Fruit fly (Drosophila melanogaster) whole organism: ENCODE measurements around the gene Chchd2.

Experiments used
- CG8478 ChIP-seq: fragments of >200 bp; optimal IDR thresholded peaks from 2 replicates; lab custom pipeline; 2018; ENCODE audit warnings: inconsistent platforms
- Dll ChIP-seq: fragments of >200 bp; optimal IDR thresholded peaks from 2 replicates; lab custom pipeline; 2017
- EcR ChIP-seq, 2 experiments: fragments of >200 bp; optimal IDR thresholded peaks; 2 replicates each; lab custom pipeline; 2017; ENCODE audit warnings: missing biosample characterization in 2 of 2, missing genetic modification characterization in 2 of 2, missing genetic modification reagents in 2 of 2
- pan ChIP-seq: fragments of >200 bp; optimal IDR thresholded peaks from 2 replicates; lab custom pipeline; 2017
- psq ChIP-seq: fragments of >200 bp; optimal IDR thresholded peaks from 2 replicates; lab custom pipeline; 2017
- usp ChIP-seq: fragments of >200 bp; optimal IDR thresholded peaks from 2 replicates; lab custom pipeline; 2017; ENCODE audit warnings: missing biosample characterization, missing genetic modification characterization, mixed read lengths

Chchd2 gene

dm6 chrX:17123545-17124203 is 25.1 kb upstream of the Chchd2 start:
- TF ChIP-seq CG8478 = no peak

DNA sequence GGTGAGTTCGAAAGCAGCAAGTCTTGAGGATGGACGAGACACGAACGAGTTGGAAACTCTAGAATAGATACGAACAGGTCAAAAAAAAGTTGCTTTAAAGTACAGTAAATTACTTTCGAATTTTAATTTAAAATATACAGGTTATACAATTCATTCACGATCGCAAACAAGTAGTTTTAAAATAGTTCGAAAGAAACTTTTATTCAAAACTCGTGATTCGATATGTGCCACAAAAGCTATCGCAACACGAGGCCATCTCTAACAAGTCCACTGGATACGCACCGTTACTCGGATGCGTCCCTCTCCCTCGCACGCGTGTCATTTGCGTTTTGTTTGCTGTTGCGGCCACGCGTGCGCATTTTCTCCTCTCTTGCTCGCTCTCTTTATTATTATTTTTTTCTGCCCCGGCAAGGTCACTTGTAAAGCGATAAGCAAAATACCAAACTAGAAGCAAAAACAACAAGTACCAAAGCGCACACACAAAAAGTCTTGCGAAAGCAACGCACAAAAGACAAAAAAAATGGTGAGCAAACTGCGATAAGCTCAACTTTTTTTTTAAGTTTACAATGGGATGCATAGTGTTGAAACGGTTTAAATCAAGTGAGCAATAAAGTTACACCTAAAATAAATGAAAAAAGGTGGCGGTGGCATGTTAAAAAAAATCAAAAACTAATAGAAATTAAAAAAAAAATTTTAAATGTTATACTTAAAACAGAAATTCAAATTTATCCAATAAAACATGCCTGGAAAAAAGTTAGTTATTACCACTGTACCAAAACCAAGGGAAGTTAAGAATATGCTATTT is 23.6 kb upstream of the Chchd2 start:
- TF ChIP-seq Dll (lab: Kevin White, UChicago) = no peak
- TF ChIP-seq psq = no peak
- no peak for TF ChIP-seq EcR (GFP tag; optimal IDR thresholded peaks at IDR 0.05; lab: Kevin White, UChicago)
- TF ChIP-seq CG8478 = no peak
- no peak for TF ChIP-seq pan (lab: Kevin White, UChicago)
- TF ChIP-seq usp (GFP tag; lab: Kevin White, UChicago) = no peak

- no peak for TF ChIP-seq CG8478
- TF ChIP-seq usp (GFP tag; lab: Kevin White, UChicago) = no peak
- TF ChIP-seq psq = no peak
- no peak for TF ChIP-seq Dll (lab: Kevin White, UChicago)
- no peak for TF ChIP-seq pan (lab: Kevin White, UChicago)
- TF ChIP-seq EcR (GFP tag; optimal IDR thresholded peaks at IDR 0.05; lab: Kevin White, UChicago) = no peak
Observed at dm6 chrX:17129733-17130466, 18.9 kb upstream of the Chchd2 start.

dm6 chrX:17132685-17133084 is 16.1 kb upstream of the Chchd2 start:
- no peak for TF ChIP-seq usp (GFP tag; lab: Kevin White, UChicago)
- no peak for TF ChIP-seq CG8478
- no peak for TF ChIP-seq pan (lab: Kevin White, UChicago)
- no peak for TF ChIP-seq psq
- TF ChIP-seq Dll (lab: Kevin White, UChicago) = no peak
- no peak for TF ChIP-seq EcR (GFP tag; optimal IDR thresholded peaks at IDR 0.05; lab: Kevin White, UChicago)

DNA sequence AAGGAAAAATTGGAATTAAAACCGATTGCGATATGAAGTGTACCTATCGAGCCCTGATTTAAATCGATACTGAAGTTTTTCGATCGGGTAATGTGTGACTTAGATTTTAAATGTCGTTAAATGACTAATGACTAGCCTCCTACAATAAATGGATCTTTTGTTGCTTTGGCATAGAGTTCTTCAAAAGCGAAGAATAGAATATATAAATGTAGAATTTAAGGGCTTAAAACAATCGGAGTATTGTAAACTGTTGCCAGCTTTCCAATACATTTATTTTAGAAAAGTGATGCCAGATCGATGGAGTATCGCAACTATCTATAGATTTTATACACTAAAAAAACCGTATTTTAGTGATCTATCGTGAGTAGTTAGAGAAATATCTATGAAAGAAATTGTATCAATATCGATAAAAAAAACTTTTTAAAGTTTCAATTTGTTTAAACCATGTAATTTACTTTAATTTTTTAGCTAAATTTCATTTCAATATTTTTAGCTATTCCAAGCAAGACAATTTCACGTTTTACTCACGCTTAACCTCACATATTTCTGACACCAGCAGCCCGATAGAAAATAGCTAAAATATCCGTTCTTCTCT is 5.8 kb upstream of the Chchd2 start, which contains the start of the genes mei-217 and mei-218:
Gene mei-217, minus strand, starts transcription at position 51 of the 595 bp plus-strand sequence.
Gene mei-218, minus strand, starts transcription at position 51 of the 595 bp plus-strand sequence.
- TF ChIP-seq psq = no peak
- no peak for TF ChIP-seq EcR (GFP tag; optimal IDR thresholded peaks at IDR 0.05; lab: Kevin White, UChicago)
- no peak for TF ChIP-seq usp (GFP tag; lab: Kevin White, UChicago)
- no peak for TF ChIP-seq Dll (lab: Kevin White, UChicago)
- TF ChIP-seq CG8478 = no peak
- no peak for TF ChIP-seq pan (lab: Kevin White, UChicago)

dm6 chrX:17146529-17146928 is 2.3 kb upstream of the Chchd2 start:
- TF ChIP-seq usp (GFP tag; lab: Kevin White, UChicago) (no peak), psq (no peak), CG8478 (no peak), EcR (GFP tag; optimal IDR thresholded peaks at IDR 0.05; lab: Kevin White, UChicago) (no peak), pan (lab: Kevin White, UChicago) (no peak), Dll (lab: Kevin White, UChicago) (no peak)

- TF ChIP-seq Dll (lab: Kevin White, UChicago) = no peak
- TF ChIP-seq EcR (GFP tag; optimal IDR thresholded peaks at IDR 0.05; lab: Kevin White, UChicago) = no peak
- no peak for TF ChIP-seq usp (GFP tag; lab: Kevin White, UChicago)
- no peak for TF ChIP-seq psq
- TF ChIP-seq pan (lab: Kevin White, UChicago) = no peak
- no peak for TF ChIP-seq CG8478
Observed at dm6 chrX:17147983-17148637, 691 bp upstream of the Chchd2 start, which contains the start of gene RpS5a. Gene RpS5a, minus strand, starts transcription at chrX:17148264.

DNA sequence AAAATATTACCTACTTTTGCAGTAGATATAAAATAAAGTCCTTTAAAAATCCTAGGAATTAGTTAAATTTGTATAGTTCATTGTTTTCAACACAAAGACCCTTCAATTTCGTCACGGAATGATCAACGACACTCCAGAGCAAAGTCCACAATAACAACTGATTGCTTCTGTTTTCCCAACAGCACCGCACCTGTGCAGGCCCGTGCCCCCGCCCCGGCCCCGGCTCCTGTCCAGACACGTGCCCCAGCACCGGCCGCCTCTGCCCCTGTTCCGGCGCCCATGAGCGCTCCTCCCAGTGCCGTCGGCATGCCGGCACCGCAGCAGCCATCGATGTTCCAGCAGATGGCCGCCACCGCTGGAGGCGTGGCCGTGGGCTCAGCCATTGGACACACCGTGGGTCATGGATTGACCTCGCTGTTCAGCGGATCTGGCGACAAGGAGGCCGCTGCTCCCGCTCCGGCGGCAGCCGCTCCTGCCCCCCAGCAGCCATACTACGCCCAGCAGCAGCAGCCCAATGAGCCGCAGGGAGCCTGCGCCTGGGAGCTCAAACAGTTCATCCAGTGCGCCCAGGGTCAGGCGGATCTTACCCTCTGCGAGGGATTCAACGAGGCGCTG is 958 bp downstream of the Chchd2 start:
- TF ChIP-seq Dll (lab: Kevin White, UChicago) (no peak), CG8478 (no peak), usp (GFP tag; lab: Kevin White, UChicago) (no peak), pan (lab: Kevin White, UChicago) (no peak), psq (no peak), EcR (GFP tag; optimal IDR thresholded peaks at IDR 0.05; lab: Kevin White, UChicago) (no peak)

dm6 chrX:17150660-17151059 is 1.9 kb downstream of the Chchd2 start:
- no peak for TF ChIP-seq usp (GFP tag; lab: Kevin White, UChicago)
- no peak for TF ChIP-seq CG8478
- no peak for TF ChIP-seq psq
- TF ChIP-seq pan (lab: Kevin White, UChicago) = no peak
- no peak for TF ChIP-seq EcR (GFP tag; optimal IDR thresholded peaks at IDR 0.05; lab: Kevin White, UChicago)
- TF ChIP-seq Dll (lab: Kevin White, UChicago) = no peak

DNA sequence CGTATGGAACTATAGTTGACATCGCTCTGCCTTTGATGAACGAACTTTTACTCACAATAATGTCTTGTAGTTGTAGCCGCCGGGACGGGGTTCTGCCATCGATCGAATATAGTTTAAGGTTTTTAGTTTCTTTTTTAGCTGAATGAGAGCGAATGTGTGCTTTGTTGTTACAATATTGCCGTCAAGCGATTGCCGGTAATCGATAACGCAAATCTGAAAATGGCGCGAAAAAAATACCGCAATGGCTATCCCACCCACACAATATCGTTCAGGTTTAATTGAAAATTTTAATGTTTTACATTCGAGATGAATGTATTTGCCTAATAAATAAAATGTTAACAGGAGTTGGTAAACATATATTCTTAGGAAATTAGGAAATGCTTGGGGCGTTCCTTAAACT is 10.3 kb downstream of the Chchd2 start, which contains the start of gene xmas:
Gene xmas, minus strand, starts transcription at position 191 of the 400 bp plus-strand sequence.
- TF ChIP-seq usp (GFP tag; lab: Kevin White, UChicago) (no peak), EcR (GFP tag; optimal IDR thresholded peaks at IDR 0.05; lab: Kevin White, UChicago) (no peak), Dll (lab: Kevin White, UChicago) (no peak), CG8478 (no peak), pan (lab: Kevin White, UChicago) (no peak), psq (no peak)
